Worm (Caenorhabditis elegans): ENCODE results near the gene rpl-39.

Gene rpl-39

ce11 chrV:7793067-7793466 is 17.2 kb upstream of the rpl-39 start, which contains the start of gene flp-21:
flp-21 (plus strand) TSS chrV:7793367.
- TF ChIP-seq tbx-37 (GFP tag; conservative IDR thresholded peaks at IDR 0.05): no peak
- no peak for TF ChIP-seq ceh-13 (GFP tag; optimal IDR thresholded peaks at IDR 0.05)
- no peak for TF ChIP-seq sea-1 (GFP tag; conservative IDR thresholded peaks at IDR 0.05)
- TF ChIP-seq flt-1 (GFP tag; IDR thresholded peaks at IDR 0.05): no peak
- TF ChIP-seq tbx-11 (GFP tag; IDR thresholded peaks at IDR 0.05): no peak
- no peak for TF ChIP-seq hnd-1 (tag; optimal IDR thresholded peaks at IDR 0.05)

DNA sequence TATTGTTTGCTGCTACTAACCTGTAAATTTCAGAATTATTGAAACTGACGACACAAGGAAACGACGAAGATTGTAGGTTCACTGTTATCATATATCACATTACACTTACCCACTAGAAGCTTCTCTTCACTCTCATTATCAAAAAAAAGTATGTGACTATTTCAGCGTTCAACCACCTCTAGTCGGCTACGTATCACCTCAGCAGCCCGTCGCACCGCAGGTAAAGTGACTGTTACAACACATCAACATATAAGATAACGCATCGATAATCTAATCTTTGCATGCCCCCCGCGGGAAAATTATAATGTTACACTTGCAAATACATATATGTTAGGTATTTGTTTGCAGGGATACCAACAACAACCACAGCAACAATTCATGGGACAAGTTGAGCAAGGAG is 10.8 kb upstream of the rpl-39 start:
- TF ChIP-seq F13C5.2 (tag; optimal IDR thresholded peaks at IDR 0.05) (no peak), tbx-11 (GFP tag; IDR thresholded peaks at IDR 0.05) (no peak), pes-1 (GFP tag; IDR thresholded peaks at IDR 0.05) (no peak), B0310.2 (tag; optimal IDR thresholded peaks at IDR 0.05) (no peak), hmbx-1 (tag; optimal IDR thresholded peaks at IDR 0.05) (no peak), tbx-37 (GFP tag; conservative IDR thresholded peaks at IDR 0.05) (no peak), ama-1 (optimal IDR thresholded peaks at IDR 0.05) (no peak), scrt-1 (GFP tag; IDR thresholded peaks at IDR 0.05) (no peak), aly-1 (tag; optimal IDR thresholded peaks at IDR 0.05) (no peak)

ce11 chrV:7785885-7786284 is 10.0 kb upstream of the rpl-39 start:
- TF ChIP-seq ama-1 (optimal IDR thresholded peaks at IDR 0.05): no peak
- no peak for TF ChIP-seq tbx-11 (GFP tag; IDR thresholded peaks at IDR 0.05)
- TF ChIP-seq aly-1 (tag; optimal IDR thresholded peaks at IDR 0.05): no peak
- TF ChIP-seq B0310.2 (tag; optimal IDR thresholded peaks at IDR 0.05): no peak

DNA sequence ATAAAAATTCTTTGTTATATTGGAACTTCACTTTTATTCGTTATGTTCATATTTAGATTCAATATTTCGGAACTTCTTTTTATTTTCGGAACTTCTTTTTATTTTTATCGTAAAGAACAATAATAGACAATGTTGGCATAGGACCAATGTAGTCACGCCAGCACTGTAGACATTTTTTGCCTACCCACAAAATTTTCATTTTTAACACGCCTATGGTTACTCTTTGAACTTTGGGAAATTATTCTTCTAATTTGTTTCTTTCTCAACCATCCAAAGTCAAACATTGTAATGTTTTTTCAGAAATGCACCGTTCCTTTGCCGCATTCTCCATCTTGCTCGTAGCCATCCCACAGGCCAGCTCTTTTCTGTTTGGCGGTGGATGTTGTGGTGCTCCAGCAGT is 9.2 kb upstream of the rpl-39 start, which contains the start of gene C26F1.1:
Gene C26F1.1 (plus strand): TSS at position 301 of the 400 bp plus-strand sequence.
- TF ChIP-seq pes-1 (GFP tag; IDR thresholded peaks at IDR 0.05) (no peak), B0310.2 (tag; optimal IDR thresholded peaks at IDR 0.05) (no peak), tbx-11 (GFP tag; IDR thresholded peaks at IDR 0.05) (no peak), tbx-37 (GFP tag; conservative IDR thresholded peaks at IDR 0.05) (no peak), F13C5.2 (tag; optimal IDR thresholded peaks at IDR 0.05) (no peak), hnd-1 (tag; optimal IDR thresholded peaks at IDR 0.05) (no peak), ama-1 (optimal IDR thresholded peaks at IDR 0.05) (no peak), hmbx-1 (tag; optimal IDR thresholded peaks at IDR 0.05) (no peak), tra-4 (tag; optimal IDR thresholded peaks at IDR 0.05) (no peak), aly-1 (tag; optimal IDR thresholded peaks at IDR 0.05) (no peak), hmg-4 (GFP tag; optimal IDR thresholded peaks at IDR 0.05) (no peak), ceh-36 (tag; optimal IDR thresholded peaks at IDR 0.05) (no peak), ceh-13 (GFP tag; optimal IDR thresholded peaks at IDR 0.05) (no peak), flt-1 (GFP tag; IDR thresholded peaks at IDR 0.05) (no peak), scrt-1 (GFP tag; IDR thresholded peaks at IDR 0.05) (no peak), ets-7 (tag; optimal IDR thresholded peaks at IDR 0.05) (no peak), sea-1 (GFP tag; conservative IDR thresholded peaks at IDR 0.05) (no peak)

DNA sequence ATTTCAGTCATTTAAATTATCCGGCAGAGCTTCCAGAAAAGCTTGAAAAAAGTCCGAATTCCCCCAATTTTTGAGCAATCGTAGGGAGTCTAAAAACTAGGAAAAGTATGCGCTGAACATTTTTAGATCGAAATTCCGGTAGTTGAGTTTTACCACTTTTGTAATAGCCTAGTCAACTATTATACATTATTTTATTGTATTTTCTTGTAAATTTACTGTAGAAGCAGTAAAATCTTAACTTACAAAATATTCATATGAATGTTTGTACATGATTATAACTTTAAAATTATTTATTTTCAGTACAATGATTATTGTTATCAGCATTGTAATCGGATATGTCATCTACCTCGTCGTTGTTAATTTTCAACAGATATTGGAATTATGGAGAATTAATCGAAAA is 5.6 kb upstream of the rpl-39 start, which contains the start of gene cyp-32A1:
Gene cyp-32A1 (plus strand): TSS at position 301 of the 400 bp plus-strand sequence.
- no peak for TF ChIP-seq ceh-13 (GFP tag; optimal IDR thresholded peaks at IDR 0.05)
- TF ChIP-seq ceh-36 (tag; optimal IDR thresholded peaks at IDR 0.05): no peak

- TF ChIP-seq hmbx-1 (tag; optimal IDR thresholded peaks at IDR 0.05): no peak
- TF ChIP-seq ets-7 (tag; optimal IDR thresholded peaks at IDR 0.05): no peak
- no peak for TF ChIP-seq aly-1 (tag; optimal IDR thresholded peaks at IDR 0.05)
- no peak for TF ChIP-seq tbx-11 (GFP tag; IDR thresholded peaks at IDR 0.05)
- no peak for TF ChIP-seq pes-1 (GFP tag; IDR thresholded peaks at IDR 0.05)
- no peak for TF ChIP-seq sea-1 (GFP tag; conservative IDR thresholded peaks at IDR 0.05)
- no peak for TF ChIP-seq hmg-4 (GFP tag; optimal IDR thresholded peaks at IDR 0.05)
- no peak for TF ChIP-seq tbx-37 (GFP tag; conservative IDR thresholded peaks at IDR 0.05)
These were observed 3.1 kb upstream of the rpl-39 start for ce11 chrV:7778999-7779398.

ce11 chrV:7777098-7777497 is 1.2 kb upstream of the rpl-39 start, which contains the start of gene C26F1.3:
C26F1.3 (plus strand) TSS chrV:7777300.
- TF ChIP-seq ama-1 (optimal IDR thresholded peaks at IDR 0.05): no peak
- TF ChIP-seq ets-7 (tag; optimal IDR thresholded peaks at IDR 0.05): no peak
- TF ChIP-seq ceh-36 (tag; optimal IDR thresholded peaks at IDR 0.05): no peak
- TF ChIP-seq B0310.2 (tag; optimal IDR thresholded peaks at IDR 0.05): no peak
- TF ChIP-seq hnd-1 (tag; optimal IDR thresholded peaks at IDR 0.05): no peak
- no peak for TF ChIP-seq scrt-1 (GFP tag; IDR thresholded peaks at IDR 0.05)

ce11 chrV:7775226-7775625 is 653 bp downstream of the rpl-39 start:
- TF ChIP-seq ceh-36 (tag; optimal IDR thresholded peaks at IDR 0.05): no peak
- TF ChIP-seq sea-1 (GFP tag; conservative IDR thresholded peaks at IDR 0.05): no peak
- TF ChIP-seq ceh-13 (GFP tag; optimal IDR thresholded peaks at IDR 0.05): no peak
- TF ChIP-seq tra-4 (tag; optimal IDR thresholded peaks at IDR 0.05): no peak
- TF ChIP-seq B0310.2 (tag; optimal IDR thresholded peaks at IDR 0.05): no peak
- no peak for TF ChIP-seq flt-1 (GFP tag; IDR thresholded peaks at IDR 0.05)
- no peak for TF ChIP-seq aly-1 (tag; optimal IDR thresholded peaks at IDR 0.05)
- TF ChIP-seq F13C5.2 (tag; optimal IDR thresholded peaks at IDR 0.05): no peak
- no peak for TF ChIP-seq ets-7 (tag; optimal IDR thresholded peaks at IDR 0.05)
- no peak for TF ChIP-seq tbx-11 (GFP tag; IDR thresholded peaks at IDR 0.05)
- TF ChIP-seq pes-1 (GFP tag; IDR thresholded peaks at IDR 0.05): no peak
- TF ChIP-seq hmbx-1 (tag; optimal IDR thresholded peaks at IDR 0.05): no peak
- TF ChIP-seq tbx-37 (GFP tag; conservative IDR thresholded peaks at IDR 0.05): no peak
- no peak for TF ChIP-seq scrt-1 (GFP tag; IDR thresholded peaks at IDR 0.05)
- no peak for TF ChIP-seq hnd-1 (tag; optimal IDR thresholded peaks at IDR 0.05)
- no peak for TF ChIP-seq ama-1 (optimal IDR thresholded peaks at IDR 0.05)
- TF ChIP-seq hmg-4 (GFP tag; optimal IDR thresholded peaks at IDR 0.05): no peak
